Fruit fly (Drosophila melanogaster) whole organism: ENCODE measurements around the gene CG13784.

Experiments
- Dll ChIP-seq: fragments of >200 bp; optimal IDR thresholded peaks from 2 replicates; lab custom pipeline; 2017
- pan ChIP-seq: fragments of >200 bp; optimal IDR thresholded peaks from 2 replicates; lab custom pipeline; 2017
- psq ChIP-seq: fragments of >200 bp; optimal IDR thresholded peaks from 2 replicates; lab custom pipeline; 2017
- usp ChIP-seq: fragments of >200 bp; optimal IDR thresholded peaks from 2 replicates; lab custom pipeline; 2017; ENCODE audit warnings: missing biosample characterization, missing genetic modification characterization, mixed read lengths

dm6 chr2L:7175786-7176185 is 44.0 kb downstream of the CG13784 start:
- TF ChIP-seq pan (lab: Kevin White, UChicago), result no peak
- no peak for TF ChIP-seq usp (GFP tag; lab: Kevin White, UChicago)
- no peak for TF ChIP-seq Dll
- TF ChIP-seq psq, result no peak
